Worm (Caenorhabditis elegans) whole organism, L2 larva: Measurements from ENCODE around the gene B0334.13.

Source experiments
- C34F6.9 ChIP-seq: fragments of 150-350 bp; optimal IDR thresholded peaks from 2 replicates; lab custom pipeline; 2014; ENCODE audit warnings: missing biosample characterization, missing genetic modification characterization
- F13H6.1 ChIP-seq: sonication (generic microtip); optimal IDR thresholded peaks from 2 replicates; lab custom pipeline; 2016; ENCODE audit warnings: missing genetic modification characterization, missing compliant biosample characterization
- R02D3.7 ChIP-seq: fragments of 150-350 bp; optimal IDR thresholded peaks from 2 replicates; lab custom pipeline; 2014; ENCODE audit warnings: missing biosample characterization, missing genetic modification characterization
- Y55F3AM.14 ChIP-seq: fragments of 200-800 bp; sonication (Bioruptor generic); optimal IDR thresholded peaks from 2 replicates; lab custom pipeline; 2018; ENCODE audit warnings: mild to moderate bottlenecking, missing genetic modification characterization, missing compliant biosample characterization
- ZK546.5 ChIP-seq: sonication (generic microtip); optimal IDR thresholded peaks from 2 replicates; lab custom pipeline; 2017; ENCODE audit warnings: missing biosample characterization, missing genetic modification characterization
- alr-1 ChIP-seq: fragments of 150-350 bp; optimal IDR thresholded peaks from 2 replicates; lab custom pipeline; 2014; ENCODE audit warnings: missing biosample characterization, missing genetic modification characterization
- aly-2 ChIP-seq: fragments of 150-350 bp; optimal IDR thresholded peaks from 2 replicates; lab custom pipeline; 2014; ENCODE audit warnings: missing biosample characterization, missing genetic modification characterization
- ama-1 ChIP-seq: fragments of 150-350 bp; optimal IDR thresholded peaks from 2 replicates; lab custom pipeline; 2018; ENCODE audit warnings: inconsistent platforms
- blmp-1 ChIP-seq: sonication (generic microtip); optimal IDR thresholded peaks from 2 replicates; lab custom pipeline; 2017; ENCODE audit warnings: missing genetic modification characterization, mild to moderate bottlenecking, missing compliant biosample characterization, antibody characterized with exemption, moderate library complexity; ENCODE audit not compliant: insufficient read depth
- ceh-16 ChIP-seq: fragments of 150-350 bp; optimal IDR thresholded peaks from 2 replicates; lab custom pipeline; 2014; ENCODE audit warnings: missing biosample characterization, missing genetic modification characterization
- ceh-82 ChIP-seq: fragments of 150-350 bp; optimal IDR thresholded peaks from 2 replicates; lab custom pipeline; 2014; ENCODE audit warnings: missing biosample characterization, missing genetic modification characterization
- crh-2 ChIP-seq: sonication (generic microtip); optimal IDR thresholded peaks from 2 replicates; lab custom pipeline; 2017; ENCODE audit warnings: missing biosample characterization, missing genetic modification characterization
- dmd-4 ChIP-seq: sonication (generic microtip); optimal IDR thresholded peaks from 2 replicates; lab custom pipeline; 2017; ENCODE audit warnings: missing biosample characterization, missing genetic modification characterization
- egl-27 ChIP-seq: sonication (generic microtip); optimal IDR thresholded peaks from 3 replicates; lab custom pipeline; 2017; ENCODE audit warnings: missing biosample characterization, missing genetic modification reagents, missing genetic modification characterization
- elt-1 ChIP-seq: fragments of 150-350 bp; optimal IDR thresholded peaks from 2 replicates; lab custom pipeline; 2014; ENCODE audit warnings: missing biosample characterization, missing genetic modification characterization
- elt-3 ChIP-seq: sonication (generic microtip); optimal IDR thresholded peaks from 2 replicates; lab custom pipeline; 2017; ENCODE audit warnings: missing biosample characterization, missing genetic modification characterization
- fos-1 ChIP-seq: fragments of 150-350 bp; optimal IDR thresholded peaks from 2 replicates; lab custom pipeline; 2014; ENCODE audit warnings: missing biosample characterization, missing genetic modification characterization
- gmeb-1 ChIP-seq: fragments of 150-350 bp; optimal IDR thresholded peaks from 2 replicates; lab custom pipeline; 2014; ENCODE audit warnings: missing biosample characterization, missing genetic modification characterization
- lin-11 ChIP-seq: fragments of 150-350 bp; sonication (generic microtip); optimal IDR thresholded peaks from 2 replicates; lab custom pipeline; 2014; ENCODE audit warnings: missing biosample characterization, missing genetic modification characterization, inconsistent platforms, mixed read lengths
- lin-13 ChIP-seq: fragments of 150-350 bp; optimal IDR thresholded peaks from 2 replicates; lab custom pipeline; 2014; ENCODE audit warnings: missing biosample characterization, missing genetic modification reagents, missing genetic modification characterization
- lin-39 ChIP-seq: fragments of 150-350 bp; optimal IDR thresholded peaks from 2 replicates; lab custom pipeline; 2014; ENCODE audit warnings: missing biosample characterization, missing genetic modification reagents, missing genetic modification characterization
- lsy-2 ChIP-seq, 2 experiments: fragments of 150-350 bp in 1 of 2; sonication (generic microtip) in 1 of 2; optimal IDR thresholded peaks; 2 replicates each; lab custom pipeline; 2014 to 2017; ENCODE audit warnings: missing biosample characterization in 2 of 2, missing genetic modification characterization in 2 of 2
- mab-5 ChIP-seq: fragments of 150-350 bp; optimal IDR thresholded peaks from 2 replicates; lab custom pipeline; 2014; ENCODE audit warnings: missing biosample characterization, missing genetic modification characterization
- mbf-1 ChIP-seq: sonication (generic microtip); optimal IDR thresholded peaks from 2 replicates; lab custom pipeline; 2017; ENCODE audit warnings: missing biosample characterization, missing genetic modification characterization
- mdl-1 ChIP-seq, 2 experiments: fragments of 150-350 bp in 1 of 2; sonication (generic microtip) in 1 of 2; optimal IDR thresholded peaks; 2 replicates each; lab custom pipeline; 2017; ENCODE audit warnings: missing biosample characterization in 2 of 2, missing genetic modification characterization in 2 of 2
- nhr-10 ChIP-seq: sonication (generic microtip); optimal IDR thresholded peaks from 2 replicates; lab custom pipeline; 2017; ENCODE audit warnings: missing biosample characterization, missing genetic modification characterization
- nhr-11 ChIP-seq: fragments of 150-350 bp; optimal IDR thresholded peaks from 2 replicates; lab custom pipeline; 2014; ENCODE audit warnings: missing biosample characterization, missing genetic modification characterization
- nhr-129 ChIP-seq: fragments of 150-350 bp; optimal IDR thresholded peaks from 2 replicates; lab custom pipeline; 2014; ENCODE audit warnings: missing biosample characterization, missing genetic modification characterization
- nhr-21 ChIP-seq: fragments of 150-350 bp; optimal IDR thresholded peaks from 2 replicates; lab custom pipeline; 2014; ENCODE audit warnings: missing biosample characterization, missing genetic modification characterization
- nhr-23 ChIP-seq: fragments of 150-350 bp; optimal IDR thresholded peaks from 2 replicates; lab custom pipeline; 2014; ENCODE audit warnings: missing biosample characterization, missing genetic modification reagents, missing genetic modification characterization
- nhr-237 ChIP-seq: fragments of 150-350 bp; optimal IDR thresholded peaks from 2 replicates; lab custom pipeline; 2014; ENCODE audit warnings: missing biosample characterization, missing genetic modification characterization
- nhr-25 ChIP-seq: fragments of 150-350 bp; sonication (generic microtip); optimal IDR thresholded peaks from 3 replicates; lab custom pipeline; 2014; ENCODE audit warnings: missing biosample characterization, missing genetic modification characterization
- nhr-6 ChIP-seq: fragments of 150-350 bp; optimal IDR thresholded peaks from 2 replicates; lab custom pipeline; 2014; ENCODE audit warnings: missing biosample characterization, missing genetic modification characterization
- nhr-77 ChIP-seq: fragments of 150-350 bp; optimal IDR thresholded peaks from 2 replicates; lab custom pipeline; 2014; ENCODE audit warnings: missing biosample characterization, missing genetic modification characterization
- peb-1 ChIP-seq: fragments of 150-350 bp; optimal IDR thresholded peaks from 2 replicates; lab custom pipeline; 2014; ENCODE audit warnings: missing biosample characterization, missing genetic modification characterization
- sem-4 ChIP-seq: fragments of 150-350 bp; optimal IDR thresholded peaks from 2 replicates; lab custom pipeline; 2014; ENCODE audit warnings: missing biosample characterization, missing genetic modification reagents, missing genetic modification characterization
- skn-1 ChIP-seq: sonication (generic microtip); optimal IDR thresholded peaks from 2 replicates; lab custom pipeline; 2017; ENCODE audit warnings: missing biosample characterization, missing genetic modification characterization
- sma-3 ChIP-seq: sonication (generic microtip); optimal IDR thresholded peaks from 2 replicates; lab custom pipeline; 2016; ENCODE audit warnings: missing genetic modification reagents, missing genetic modification characterization, missing compliant biosample characterization
- sma-9 ChIP-seq, 2 experiments: fragments of 150-350 bp in 1 of 2; sonication (generic microtip) in 1 of 2; optimal IDR thresholded peaks; 2 replicates each; lab custom pipeline; 2014 to 2016; ENCODE audit warnings: missing genetic modification characterization in 2 of 2, mild to moderate bottlenecking in 1 of 2, missing biosample characterization in 1 of 2, missing compliant biosample characterization in 1 of 2, missing genetic modification reagents in 1 of 2, moderate library complexity in 1 of 2
- snpc-4 ChIP-seq: fragments of 150-350 bp; optimal IDR thresholded peaks from 2 replicates; lab custom pipeline; 2014; ENCODE audit warnings: missing biosample characterization, missing genetic modification characterization
- unc-39 ChIP-seq: fragments of 150-350 bp; optimal IDR thresholded peaks from 2 replicates; lab custom pipeline; 2014; ENCODE audit warnings: missing biosample characterization, missing genetic modification characterization
- unc-55 ChIP-seq: fragments of 150-350 bp; sonication (generic microtip); optimal IDR thresholded peaks from 3 replicates; lab custom pipeline; 2014; ENCODE audit warnings: missing biosample characterization, missing genetic modification reagents, missing genetic modification characterization
- unc-62 ChIP-seq: fragments of 150-350 bp; optimal IDR thresholded peaks from 2 replicates; lab custom pipeline; 2014; ENCODE audit warnings: missing biosample characterization, missing genetic modification reagents, missing genetic modification characterization
- zag-1 ChIP-seq: fragments of 150-350 bp; optimal IDR thresholded peaks from 2 replicates; lab custom pipeline; 2014; ENCODE audit warnings: missing biosample characterization, missing genetic modification characterization
- ztf-1 ChIP-seq: fragments of 200-800 bp; sonication (Bioruptor generic); conservative IDR thresholded peaks from 2 replicates; pipeline ENCODE4 v1.3.6; 2022; ENCODE audit warnings: missing genetic modification characterization, missing compliant biosample characterization
- ztf-11 ChIP-seq: sonication (generic microtip); optimal IDR thresholded peaks from 2 replicates; lab custom pipeline; 2017; ENCODE audit warnings: missing biosample characterization, missing genetic modification characterization
- ztf-4 ChIP-seq: fragments of 150-350 bp; optimal IDR thresholded peaks from 2 replicates; lab custom pipeline; 2014; ENCODE audit warnings: missing biosample characterization, missing genetic modification characterization

B0334.13 gene

DNA sequence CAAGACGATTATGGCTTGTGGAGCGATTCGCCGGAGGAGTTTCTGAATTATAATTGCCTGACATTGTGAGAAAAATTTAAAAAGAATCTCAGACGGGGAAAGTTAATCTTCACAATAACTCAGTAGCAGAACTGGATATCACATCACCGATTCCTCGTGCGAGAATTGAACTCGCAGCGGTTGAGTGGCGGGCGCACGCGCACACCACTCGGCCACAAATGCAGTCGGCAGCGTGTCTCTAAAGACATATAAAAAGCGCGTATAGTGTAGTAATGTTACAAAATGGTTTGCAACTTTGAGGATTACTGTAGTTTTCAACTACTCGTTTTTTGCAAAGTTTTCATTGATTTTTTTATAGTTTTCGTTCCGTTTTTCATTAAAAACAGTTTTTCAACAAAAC, 3.5 kb upstream of the B0334.13 start (continued):
- TF ChIP-seq zag-1 (tag; lab: Kevin White, UChicago) (peak; percentile 1), mbf-1 (no peak), peb-1 (tag; lab: Kevin White, UChicago) (no peak)

DNA sequence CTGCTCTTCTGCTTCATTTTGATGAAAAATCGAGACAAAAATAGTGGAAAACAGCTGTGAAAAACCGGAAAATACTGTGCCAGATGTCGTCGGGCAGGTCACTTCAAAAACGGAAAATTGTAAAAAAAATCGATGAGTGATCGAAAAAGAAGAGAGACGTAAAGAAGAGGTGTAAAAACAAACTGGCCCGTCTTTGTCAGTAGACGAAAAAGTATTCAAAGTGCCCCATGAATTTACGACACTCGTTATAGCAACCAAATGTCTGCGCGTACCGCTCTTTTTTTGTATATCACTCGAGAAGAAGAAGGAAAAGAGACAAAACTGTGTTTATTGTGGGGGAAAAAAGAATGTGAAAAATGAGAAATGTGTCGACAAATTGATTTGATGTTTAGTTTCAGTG, 2.9 kb upstream of the B0334.13 start, which contains the start of gene twk-5:
TSS of gene twk-5 (minus strand) at position 101 of the 400 bp plus-strand sequence.
- TF ChIP-seq blmp-1 (tag; lab: Kevin White, UChicago), result peak; percentile 8
- TF ChIP-seq sma-3, result no peak
- TF ChIP-seq egl-27 (tag; lab: Kevin White, UChicago), result no peak

DNA sequence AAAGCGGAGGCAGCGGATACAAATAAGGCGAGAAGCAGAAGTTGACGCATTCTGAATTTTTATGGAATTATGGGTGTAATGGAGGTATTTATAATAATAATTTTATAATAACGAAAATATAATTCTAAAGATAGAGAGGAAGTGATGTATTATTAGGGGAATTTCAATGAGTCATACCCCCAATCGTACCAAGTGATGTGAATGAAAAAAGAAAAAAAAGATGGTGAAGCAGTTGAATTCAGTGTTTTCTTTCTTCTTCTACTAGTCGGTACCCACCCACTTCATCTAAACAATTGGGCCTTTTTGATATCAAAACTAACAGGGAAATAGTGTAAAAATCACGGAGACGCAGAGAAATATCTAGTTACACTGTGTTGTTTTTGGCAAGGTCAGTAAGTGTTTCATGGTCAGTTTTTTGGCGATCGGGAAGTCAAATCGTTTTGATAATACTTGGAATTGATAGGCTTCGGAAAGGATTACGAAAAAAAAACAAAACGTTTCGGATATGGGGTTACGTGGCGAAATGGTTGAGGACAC, 1.3 kb upstream of the B0334.13 start, which contains the start of gene ttr-18:
TSS of gene ttr-18 (minus strand) at position 51 of the 537 bp plus-strand sequence.
- TF ChIP-seq sma-3, result peak; percentile 13
- TF ChIP-seq nhr-237 (tag; lab: Kevin White, UChicago), result no peak
- no peak for TF ChIP-seq peb-1 (tag; lab: Kevin White, UChicago)
- TF ChIP-seq ztf-4 (tag; lab: Kevin White, UChicago), result no peak
- peak; percentile 19 for TF ChIP-seq nhr-25

DNA sequence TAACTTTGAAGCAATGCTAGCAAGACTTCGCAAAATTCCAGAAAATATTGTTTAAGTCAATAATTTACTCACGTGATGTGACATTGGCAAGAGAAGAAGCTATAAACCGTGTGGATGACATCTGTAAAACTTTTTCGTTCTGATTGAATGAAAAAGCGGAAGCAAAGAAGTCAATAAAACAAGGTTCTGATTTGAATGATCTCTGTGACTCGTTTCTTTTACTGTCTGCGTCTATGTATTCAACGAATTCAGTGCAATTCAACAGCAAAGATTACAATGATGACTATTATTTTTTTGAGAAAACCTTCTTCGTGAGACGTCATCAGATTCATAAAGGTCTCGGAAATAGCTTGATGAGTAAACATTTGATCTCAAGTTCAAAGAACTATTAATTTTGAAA, 4.7 kb downstream of the B0334.13 start, which contains the start of gene hacl-1:
TSS of gene hacl-1 (minus strand) at position 121 of the 400 bp plus-strand sequence.
- no peak for TF ChIP-seq peb-1 (tag; lab: Kevin White, UChicago)
- TF ChIP-seq mbf-1, result no peak
- TF ChIP-seq sma-9 (GFP tag; optimal IDR thresholded peaks at IDR 0.05; lab: Kevin White, UChicago), result peak; percentile 12
- TF ChIP-seq sma-9 (tag; optimal IDR thresholded peaks at IDR 0.05; lab: Kevin White, UChicago), result no peak
- TF ChIP-seq C34F6.9, result peak; percentile 19
- no peak for TF ChIP-seq sem-4
- no peak for TF ChIP-seq nhr-129
- no peak for TF ChIP-seq ceh-82 (tag; lab: Kevin White, UChicago)
- TF ChIP-seq unc-62 (GFP tag; lab: Kevin White, UChicago), result no peak
- TF ChIP-seq mab-5 (tag; lab: Kevin White, UChicago), result no peak
- no peak for TF ChIP-seq nhr-11
- no peak for TF ChIP-seq ama-1
- TF ChIP-seq ceh-16 (tag; lab: Kevin White, UChicago), result no peak
- TF ChIP-seq nhr-25, result peak; percentile 71
- TF ChIP-seq mdl-1 (tag; optimal IDR thresholded peaks at IDR 0.05; lab: Kevin White, UChicago), result no peak
- no peak for TF ChIP-seq nhr-77 (tag; lab: Kevin White, UChicago)
- TF ChIP-seq elt-3 (tag; lab: Kevin White, UChicago), result no peak
- TF ChIP-seq zag-1 (tag; lab: Kevin White, UChicago), result no peak
- peak; percentile 63 for TF ChIP-seq sma-3
- TF ChIP-seq nhr-21 (tag; lab: Kevin White, UChicago), result peak; percentile 68
- no peak for TF ChIP-seq dmd-4 (tag; lab: Kevin White, UChicago)
- TF ChIP-seq snpc-4 (tag; lab: Kevin White, UChicago), result no peak
- TF ChIP-seq lsy-2 (tag; optimal IDR thresholded peaks at IDR 0.05; lab: Kevin White, UChicago), result peak; percentile 0 to 38
- no peak for TF ChIP-seq unc-39 (tag; lab: Kevin White, UChicago)
- TF ChIP-seq ztf-1, result no peak
- TF ChIP-seq lin-39 (tag; lab: Kevin White, UChicago), result no peak
- no peak for TF ChIP-seq R02D3.7 (tag; lab: Kevin White, UChicago)
- TF ChIP-seq lin-11 (tag; lab: Kevin White, UChicago), result no peak
- peak; percentile 35 for TF ChIP-seq fos-1 (tag; lab: Kevin White, UChicago)
- no peak for TF ChIP-seq Y55F3AM.14 (GFP tag; lab: Kevin White, UChicago)
- no peak for TF ChIP-seq aly-2 (tag; lab: Kevin White, UChicago)
- TF ChIP-seq elt-1, result no peak
- no peak for TF ChIP-seq lin-13 (GFP tag; lab: Kevin White, UChicago)
- TF ChIP-seq nhr-237 (tag; lab: Kevin White, UChicago), result no peak
- no peak for TF ChIP-seq egl-27 (tag; lab: Kevin White, UChicago)
- no peak for TF ChIP-seq ztf-11 (tag; lab: Kevin White, UChicago)
- TF ChIP-seq nhr-23 (tag; lab: Kevin White, UChicago), result no peak
- no peak for TF ChIP-seq alr-1
- peak; percentile 7 for TF ChIP-seq ztf-4 (tag; lab: Kevin White, UChicago)
- TF ChIP-seq nhr-10 (tag; lab: Kevin White, UChicago), result no peak
- TF ChIP-seq crh-2 (tag; lab: Kevin White, UChicago), result peak; percentile 63
- no peak for TF ChIP-seq gmeb-1 (tag; lab: Kevin White, UChicago)
- no peak for TF ChIP-seq nhr-6 (tag; lab: Kevin White, UChicago)
- TF ChIP-seq blmp-1 (tag; lab: Kevin White, UChicago), result no peak
- no peak for TF ChIP-seq skn-1 (tag; lab: Kevin White, UChicago)
- TF ChIP-seq unc-55 (GFP tag; lab: Kevin White, UChicago), result no peak
- no peak for TF ChIP-seq F13H6.1 (tag; lab: Kevin White, UChicago)
- no peak for TF ChIP-seq ZK546.5 (tag; lab: Kevin White, UChicago)
